Worm (Caenorhabditis elegans) whole organism, young adult: ENCODE results near the gene T28F3.8.

Experiments used
- B0261.1 ChIP-seq: sonication (generic microtip); optimal IDR thresholded peaks from 2 replicates; lab custom pipeline; 2016; ENCODE audit warnings: mild to moderate bottlenecking, missing genetic modification characterization, moderate library complexity, missing compliant biosample characterization
- B0336.3 ChIP-seq: fragments of 200-800 bp; sonication (Bioruptor generic); IDR thresholded peaks from 2 replicates; pipeline ENCODE4 v1.3.6; 2022; ENCODE audit warnings: missing genetic modification characterization, missing compliant biosample characterization
- F22D6.2 ChIP-seq: sonication (generic microtip); optimal IDR thresholded peaks from 2 replicates; lab custom pipeline; 2016; ENCODE audit warnings: mild to moderate bottlenecking, missing genetic modification characterization, missing compliant biosample characterization
- F33H1.4 ChIP-seq: fragments of 200-800 bp; sonication (Bioruptor generic); IDR thresholded peaks from 2 replicates; pipeline ENCODE4 v1.3.6; 2022; ENCODE audit warnings: missing genetic modification reagents, missing genetic modification characterization, missing compliant biosample characterization
- F49E8.2 ChIP-seq: sonication (generic microtip); optimal IDR thresholded peaks from 3 replicates; lab custom pipeline; 2017; ENCODE audit warnings: missing genetic modification characterization, mild to moderate bottlenecking, missing compliant biosample characterization, antibody characterized with exemption, moderate library complexity; ENCODE audit not compliant: insufficient read depth
- F52B5.7 ChIP-seq: sonication (generic microtip); optimal IDR thresholded peaks from 2 replicates; lab custom pipeline; 2016; ENCODE audit warnings: mild to moderate bottlenecking, missing genetic modification characterization, missing compliant biosample characterization
- K12H6.12 ChIP-seq: fragments of 200-800 bp; sonication (Bioruptor generic); optimal IDR thresholded peaks from 2 replicates; lab custom pipeline; 2018; ENCODE audit warnings: mild to moderate bottlenecking, missing genetic modification characterization, missing compliant biosample characterization
- Y53F4B.3 ChIP-seq: fragments of 200-800 bp; sonication (Bioruptor generic); IDR thresholded peaks from 2 replicates; pipeline ENCODE4 v1.3.6; 2022; ENCODE audit warnings: missing genetic modification reagents, missing genetic modification characterization, missing compliant biosample characterization
- ZK185.1 ChIP-seq: sonication (generic microtip); optimal IDR thresholded peaks from 2 replicates; lab custom pipeline; 2016; ENCODE audit warnings: mild to moderate bottlenecking, missing genetic modification characterization, missing compliant biosample characterization; ENCODE audit not compliant: poor library complexity, severe bottlenecking
- ama-1 ChIP-seq, 3 experiments: fragments of 150-350 bp in 1 of 3; sonication (generic microtip) in 2 of 3; optimal IDR thresholded peaks; 2 replicates each; lab custom pipeline; 2014 to 2018; ENCODE audit warnings: missing biosample characterization in 2 of 3, missing genetic modification characterization in 2 of 3, missing genetic modification reagents in 2 of 3
- aptf-2 ChIP-seq: fragments of 200-800 bp; sonication (Bioruptor generic); conservative IDR thresholded peaks from 2 replicates; pipeline ENCODE4 v1.3.6; 2022; ENCODE audit warnings: missing genetic modification reagents, missing genetic modification characterization, missing compliant biosample characterization
- attf-6 ChIP-seq: fragments of 200-800 bp; sonication (Bioruptor generic); IDR thresholded peaks from 2 replicates; pipeline ENCODE4 v1.3.6; 2022; ENCODE audit warnings: missing genetic modification reagents, missing genetic modification characterization, missing compliant biosample characterization
- ccch-3 ChIP-seq: fragments of 200-800 bp; sonication (Bioruptor generic); optimal IDR thresholded peaks from 2 replicates; lab custom pipeline; 2018; ENCODE audit warnings: mild to moderate bottlenecking, missing genetic modification characterization, missing compliant biosample characterization
- cebp-1 ChIP-seq, 2 experiments: fragments of 200-800 bp in 1 of 2; sonication (Bioruptor generic) in 1 of 2; sonication (generic microtip) in 1 of 2; IDR thresholded peaks in 1 of 2; optimal IDR thresholded peaks in 1 of 2; 2 replicates each; pipeline versions ENCODE4 v1.3.6 to Lab custom; 2017 to 2022; ENCODE audit warnings: missing compliant biosample characterization in 2 of 2, missing genetic modification characterization in 2 of 2, mild to moderate bottlenecking in 1 of 2, missing genetic modification reagents in 1 of 2, moderate library complexity in 1 of 2
- ceh-100 ChIP-seq: fragments of 200-800 bp; sonication (Bioruptor generic); IDR thresholded peaks from 2 replicates; pipeline ENCODE4 v1.3.6; 2022; ENCODE audit warnings: missing genetic modification reagents, missing genetic modification characterization, missing compliant biosample characterization
- gei-17 ChIP-seq: fragments of 200-800 bp; sonication (Bioruptor generic); optimal IDR thresholded peaks from 2 replicates; lab custom pipeline; 2018; ENCODE audit warnings: mild to moderate bottlenecking, missing genetic modification characterization, missing compliant biosample characterization
- him-1 ChIP-seq: sonication (generic microtip); optimal IDR thresholded peaks from 2 replicates; lab custom pipeline; 2016; ENCODE audit warnings: missing genotype, missing genetic modification reagents, missing genetic modification characterization, missing compliant biosample characterization
- hmg-1.2 ChIP-seq: fragments of 200-800 bp; sonication (Bioruptor generic); IDR thresholded peaks from 2 replicates; pipeline ENCODE4 v1.3.6; 2022; ENCODE audit warnings: missing genetic modification reagents, missing genetic modification characterization, missing compliant biosample characterization
- hrde-1 ChIP-seq: sonication (generic microtip); optimal IDR thresholded peaks from 2 replicates; lab custom pipeline; 2016; ENCODE audit warnings: missing genetic modification characterization, mild to moderate bottlenecking, missing compliant biosample characterization, moderate library complexity, missing genotype, missing genetic modification reagents, borderline replicate concordance
- hsf-1 ChIP-seq: fragments of 200-800 bp; sonication (Bioruptor generic); IDR thresholded peaks from 2 replicates; pipeline ENCODE4 v1.3.6; 2022; ENCODE audit warnings: missing genetic modification reagents, missing genetic modification characterization, missing compliant biosample characterization
- let-607 ChIP-seq, 2 experiments: fragments of 200-800 bp in 1 of 2; sonication (Bioruptor generic) in 1 of 2; sonication (generic microtip) in 1 of 2; optimal IDR thresholded peaks; 2 replicates each; lab custom pipeline; 2016 to 2018; ENCODE audit warnings: mild to moderate bottlenecking in 2 of 2, missing compliant biosample characterization in 2 of 2, missing genetic modification characterization in 2 of 2, moderate library complexity in 2 of 2, missing genotype in 1 of 2
- lin-35 ChIP-seq, 3 experiments: fragments of 150-350 bp in 2 of 3; sonication (generic microtip) in 1 of 3; optimal IDR thresholded peaks; 2 replicates each; lab custom pipeline; 2014 to 2018; ENCODE audit warnings: missing biosample characterization in 3 of 3, missing genetic modification characterization in 3 of 3, missing genetic modification reagents in 3 of 3
- madf-3 ChIP-seq: fragments of 200-800 bp; sonication (Bioruptor generic); IDR thresholded peaks from 2 replicates; pipeline ENCODE4 v1.3.6; 2022; ENCODE audit warnings: missing genetic modification reagents, missing genetic modification characterization, missing compliant biosample characterization
- mcd-1 ChIP-seq: fragments of 200-800 bp; sonication (Bioruptor generic); IDR thresholded peaks from 2 replicates; pipeline ENCODE4 v1.3.6; 2022; ENCODE audit warnings: missing genetic modification reagents, missing genetic modification characterization, missing compliant biosample characterization
- mxl-1 ChIP-seq: sonication (generic microtip); optimal IDR thresholded peaks from 2 replicates; lab custom pipeline; 2016; ENCODE audit warnings: missing genetic modification characterization, missing compliant biosample characterization
- nfya-1 ChIP-seq: sonication (generic microtip); optimal IDR thresholded peaks from 2 replicates; lab custom pipeline; 2017; ENCODE audit warnings: antibody characterized with exemption, missing compliant biosample characterization, missing genetic modification characterization, borderline replicate concordance; ENCODE audit not compliant: insufficient read depth
- nfyb-1 ChIP-seq: fragments of 200-800 bp; sonication (Bioruptor generic); IDR thresholded peaks from 2 replicates; pipeline ENCODE4 v1.3.6; 2022; ENCODE audit warnings: missing genetic modification reagents, missing genetic modification characterization, missing compliant biosample characterization
- nhr-80 ChIP-seq: sonication (generic microtip); optimal IDR thresholded peaks from 2 replicates; lab custom pipeline; 2016; ENCODE audit warnings: missing genetic modification characterization, missing compliant biosample characterization
- rcor-1 ChIP-seq: fragments of 200-800 bp; sonication (Bioruptor generic); IDR thresholded peaks from 2 replicates; pipeline ENCODE4 v1.3.6; 2022; ENCODE audit warnings: missing genetic modification reagents, missing genetic modification characterization, missing compliant biosample characterization
- snpc-1.3 ChIP-seq: sonication (generic microtip); optimal IDR thresholded peaks from 2 replicates; lab custom pipeline; 2017; ENCODE audit warnings: missing genetic modification characterization, mild to moderate bottlenecking, missing compliant biosample characterization, antibody characterized with exemption, moderate library complexity, missing genotype, missing genetic modification reagents; ENCODE audit not compliant: insufficient read depth
- snpc-4 ChIP-seq, 5 experiments: fragments of 150-350 bp in 1 of 5; sonication (generic microtip) in 4 of 5; optimal IDR thresholded peaks; 2 replicates each; lab custom pipeline; 2014 to 2018; ENCODE audit warnings: missing genetic modification characterization in 5 of 5, missing biosample characterization in 3 of 5, antibody characterized with exemption in 2 of 5, mild to moderate bottlenecking in 2 of 5, missing compliant biosample characterization in 2 of 5, missing genotype in 2 of 5, moderate library complexity in 2 of 5, missing genetic modification reagents in 1 of 5
- zim-3 ChIP-seq: sonication (generic microtip); optimal IDR thresholded peaks from 2 replicates; lab custom pipeline; 2017; ENCODE audit warnings: mild to moderate bottlenecking, missing genetic modification characterization, moderate library complexity, missing compliant biosample characterization
- ztf-28 ChIP-seq: fragments of 200-800 bp; sonication (Bioruptor generic); IDR thresholded peaks from 2 replicates; pipeline ENCODE4 v1.3.6; 2022; ENCODE audit warnings: missing genetic modification reagents, missing genetic modification characterization, missing compliant biosample characterization
- ztf-6 ChIP-seq: fragments of 200-800 bp; sonication (Bioruptor generic); IDR thresholded peaks from 2 replicates; pipeline ENCODE4 v1.3.6; 2022; ENCODE audit warnings: missing genetic modification reagents, missing genetic modification characterization, missing compliant biosample characterization

The T28F3.8 gene

DNA sequence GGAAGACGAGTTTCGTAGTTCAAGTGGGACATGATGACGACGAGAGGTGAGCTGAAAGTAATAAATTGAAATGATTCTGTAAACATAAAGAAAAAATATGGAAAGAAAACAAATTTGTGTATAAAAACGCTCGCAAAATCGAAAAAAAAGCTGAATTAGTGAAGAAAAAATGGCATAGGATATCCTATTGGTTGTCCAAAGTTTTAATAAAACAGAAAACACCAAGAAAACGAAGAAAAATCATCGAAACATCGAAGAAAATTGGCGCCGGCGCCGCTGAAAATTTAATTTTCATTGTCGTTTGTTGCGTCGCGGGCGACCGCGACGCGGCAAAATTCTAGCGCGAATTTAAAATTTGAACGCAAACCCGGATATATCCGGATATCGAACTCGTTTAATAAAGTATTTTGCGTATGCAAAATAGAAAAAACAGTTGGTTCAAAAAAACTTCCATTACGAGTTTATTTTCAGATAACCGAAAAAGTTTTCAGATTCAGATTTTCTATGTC lies 33.5 kb downstream of the T28F3.8 start, which contains the start of gene gln-5 (continued):
- TF ChIP-seq F33H1.4 (GFP tag; lab: Robert Waterston, UW) (peak; percentile 74), snpc-1.3 (tag; lab: Kevin White, UChicago) (peak; percentile 41), gei-17 (GFP tag; lab: Kevin White, UChicago) (no peak), mxl-1 (tag; lab: Kevin White, UChicago) (no peak), hrde-1 (tag; lab: Kevin White, UChicago) (no peak), hsf-1 (peak; percentile 95), ztf-28 (GFP tag; lab: Robert Waterston, UW) (no peak), lin-35 (GFP tag; optimal IDR thresholded peaks at IDR 0.05; lab: Kevin White, UChicago) (peak in 1 of 3 experiments; percentile 7), F52B5.7 (no peak), him-1 (no peak), F49E8.2 (tag; lab: Kevin White, UChicago) (peak; percentile 48)

DNA sequence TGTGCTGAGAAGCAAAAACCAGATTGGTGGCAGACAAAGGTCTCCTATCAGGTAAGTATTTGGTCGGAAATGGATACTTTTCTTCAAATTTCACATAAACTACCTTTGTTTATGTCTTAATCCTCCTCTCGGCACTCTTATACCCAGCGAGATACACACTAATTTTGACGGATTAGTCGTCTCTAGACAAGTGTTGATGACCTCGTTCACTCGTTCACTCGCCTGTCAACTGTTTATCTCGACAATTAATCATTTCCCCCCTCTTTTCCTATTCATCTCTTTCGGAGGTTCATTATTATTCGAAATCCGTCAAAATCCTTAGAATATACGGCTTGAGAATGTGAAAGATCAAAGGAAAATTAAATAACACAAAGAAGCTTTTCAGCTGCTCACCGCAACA lies 37.4 kb downstream of the T28F3.8 start:
- TF ChIP-seq aptf-2 (GFP tag; lab: Robert Waterston, UW) = no peak
- TF ChIP-seq cebp-1 (GFP tag; IDR thresholded peaks at IDR 0.05; lab: Robert Waterston, UW) = no peak
- no peak for TF ChIP-seq cebp-1 (tag; optimal IDR thresholded peaks at IDR 0.05; lab: Kevin White, UChicago)
- TF ChIP-seq ceh-100 (GFP tag; lab: Robert Waterston, UW) = no peak
- no peak for TF ChIP-seq nfyb-1

DNA sequence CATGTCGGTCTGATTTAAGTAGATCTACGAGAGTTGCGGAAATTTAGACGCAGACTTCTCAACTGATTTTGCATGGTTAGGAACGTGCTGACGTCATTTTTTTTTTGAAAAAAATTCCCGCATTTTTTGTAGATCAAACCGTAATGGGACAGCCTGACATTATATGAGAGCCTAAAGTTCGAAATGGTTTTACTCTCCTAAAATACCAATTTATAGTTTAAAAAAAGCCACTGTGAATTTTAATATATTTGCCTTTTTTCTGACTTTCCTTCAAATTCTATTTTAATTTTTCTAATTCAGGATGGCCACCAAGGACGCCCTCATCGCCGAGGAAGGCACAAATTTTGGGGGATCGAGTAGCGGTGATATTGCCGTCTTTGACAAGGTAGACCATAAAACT lies 38.1 kb downstream of the T28F3.8 start, which contains the start of gene atgp-1:
atgp-1 (plus strand) TSS at position 301 of the 400 bp plus-strand sequence.
- TF ChIP-seq nfya-1 (tag; lab: Kevin White, UChicago) (no peak), attf-6 (GFP tag; lab: Robert Waterston, UW) (no peak)

DNA sequence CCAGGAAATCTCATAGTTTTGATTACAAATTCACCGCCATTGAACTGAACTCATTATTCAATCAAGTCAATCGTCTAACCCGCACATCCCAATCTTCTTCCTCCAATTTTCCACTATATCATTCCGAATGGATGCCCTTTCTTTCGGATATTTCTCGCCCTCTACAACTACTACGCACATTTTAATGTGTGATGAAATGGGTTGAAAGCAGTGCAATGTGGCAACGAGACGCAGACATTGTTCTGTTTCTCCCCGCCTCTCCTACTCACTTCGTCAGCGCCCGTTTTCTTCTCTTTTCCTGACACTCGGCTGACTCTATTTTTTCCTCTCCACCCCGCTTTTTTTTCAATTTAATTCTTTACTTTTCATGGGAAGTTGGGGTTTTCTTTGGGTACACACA lies 38.5 kb downstream of the T28F3.8 start:
- no peak for TF ChIP-seq B0261.1 (tag; lab: Kevin White, UChicago)
- TF ChIP-seq ZK185.1 = peak; percentile 2
- peak; percentile 46; the same call in 1 of the 2 replicates for TF ChIP-seq cebp-1 (GFP tag; IDR thresholded peaks at IDR 0.05; lab: Robert Waterston, UW)
- peak; percentile 86 for TF ChIP-seq cebp-1 (tag; optimal IDR thresholded peaks at IDR 0.05; lab: Kevin White, UChicago)
- TF ChIP-seq ztf-6 (GFP tag; lab: Robert Waterston, UW) = no peak
- no peak for TF ChIP-seq aptf-2 (GFP tag; lab: Robert Waterston, UW)
- TF ChIP-seq lin-35 (GFP tag; optimal IDR thresholded peaks at IDR 0.05; lab: Kevin White, UChicago) = peak in 1 of 3 experiments; percentile 9
- no peak for TF ChIP-seq snpc-4 (GFP tag; optimal IDR thresholded peaks at IDR 0.05; lab: Kevin White, UChicago)
- peak in 1 of 4 experiments; percentile 37 for TF ChIP-seq snpc-4 (tag; optimal IDR thresholded peaks at IDR 0.05; lab: Kevin White, UChicago)
- TF ChIP-seq K12H6.12 (tag; lab: Kevin White, UChicago) = no peak
- TF ChIP-seq B0336.3 (GFP tag; lab: Robert Waterston, UW) = no peak
- TF ChIP-seq Y53F4B.3 (GFP tag; lab: Robert Waterston, UW) = no peak
- peak; percentile 68; the same call in 1 of the 2 replicates for TF ChIP-seq hmg-1.2
- TF ChIP-seq ama-1 (optimal IDR thresholded peaks at IDR 0.05; lab: Kevin White, UChicago) = peak; percentile 33
- no peak for TF ChIP-seq ama-1 (GFP tag; optimal IDR thresholded peaks at IDR 0.05; lab: Kevin White, UChicago)
- peak; percentile 30 for TF ChIP-seq nhr-80 (tag; lab: Kevin White, UChicago)
- TF ChIP-seq F22D6.2 = no peak
- no peak for TF ChIP-seq ccch-3 (GFP tag; lab: Kevin White, UChicago)
- peak; percentile 30; the same call in 1 of the 2 replicates for TF ChIP-seq rcor-1 (GFP tag; lab: Robert Waterston, UW)
- no peak for TF ChIP-seq let-607 (tag; optimal IDR thresholded peaks at IDR 0.05; lab: Kevin White, UChicago)
- TF ChIP-seq madf-3 (GFP tag; lab: Robert Waterston, UW) = no peak
- TF ChIP-seq zim-3 = no peak
- peak; percentile 51; the same call in 1 of the 2 replicates for TF ChIP-seq nfyb-1
- TF ChIP-seq mcd-1 (GFP tag; lab: Robert Waterston, UW) = peak; percentile 33; the same call in 1 of the 2 replicates
